Worm (Caenorhabditis elegans): ENCODE data around the gene srxa-7.

DNA sequence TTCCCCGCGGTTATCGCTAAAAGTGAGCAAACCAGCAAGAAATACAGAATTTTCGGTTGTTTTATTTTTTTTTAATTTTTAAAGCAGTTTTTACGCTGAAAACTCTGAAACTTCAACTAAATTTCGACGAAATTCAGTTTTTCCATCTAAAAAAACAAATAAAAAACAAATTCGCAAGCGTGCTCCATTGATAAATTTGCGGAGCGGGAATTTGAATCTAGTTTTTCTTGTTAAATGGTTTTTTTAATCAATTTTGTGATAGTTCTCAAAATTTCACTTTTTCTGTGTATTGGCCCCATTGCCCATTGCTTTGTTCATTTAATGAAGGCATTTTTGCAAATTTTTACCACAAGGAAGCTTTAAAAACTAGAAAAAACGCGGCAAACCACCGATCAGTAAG is 49.4 kb downstream of the srxa-7 start:
- no peak for TF ChIP-seq nhr-6 (tag; optimal IDR thresholded peaks at IDR 0.05)
- TF ChIP-seq nhr-10 (tag; optimal IDR thresholded peaks at IDR 0.05): no peak
